Worm (Caenorhabditis elegans) whole organism, L1 larva: ENCODE data around the gene nhr-104.

ENCODE experiments used
- C16A3.4 ChIP-seq: fragments of 150-350 bp; optimal IDR thresholded peaks from 2 replicates; lab custom pipeline; 2014; ENCODE audit warnings: missing biosample characterization, missing genetic modification characterization
- C34B4.2 ChIP-seq: sonication (generic microtip); optimal IDR thresholded peaks from 2 replicates; lab custom pipeline; 2017; ENCODE audit warnings: mild to moderate bottlenecking, missing genetic modification characterization, missing compliant biosample characterization
- F16B12.6 ChIP-seq: fragments of 150-350 bp; optimal IDR thresholded peaks from 2 replicates; lab custom pipeline; 2014; ENCODE audit warnings: missing biosample characterization, missing genetic modification characterization
- Y116A8C.19 ChIP-seq: sonication (generic microtip); optimal IDR thresholded peaks from 2 replicates; lab custom pipeline; 2016; ENCODE audit warnings: missing compliant biosample characterization, missing genetic modification characterization, borderline replicate concordance
- aha-1 ChIP-seq: fragments of 150-350 bp; optimal IDR thresholded peaks from 2 replicates; lab custom pipeline; 2014; ENCODE audit warnings: missing biosample characterization, missing genetic modification characterization
- aly-2 ChIP-seq: fragments of 150-350 bp; optimal IDR thresholded peaks from 2 replicates; lab custom pipeline; 2014; ENCODE audit warnings: missing biosample characterization, missing genetic modification characterization
- ama-1 ChIP-seq: fragments of 150-350 bp; optimal IDR thresholded peaks from 2 replicates; lab custom pipeline; 2014
- ceh-63 ChIP-seq: fragments of 200-800 bp; sonication (Bioruptor generic); optimal IDR thresholded peaks from 2 replicates; lab custom pipeline; 2018; ENCODE audit warnings: mild to moderate bottlenecking, missing genetic modification characterization, missing compliant biosample characterization
- dsc-1 ChIP-seq: sonication (generic microtip); optimal IDR thresholded peaks from 2 replicates; lab custom pipeline; 2016; ENCODE audit warnings: mild to moderate bottlenecking, missing genetic modification characterization, missing compliant biosample characterization
- elt-2 ChIP-seq: sonication (generic microtip); optimal IDR thresholded peaks from 2 replicates; lab custom pipeline; 2016; ENCODE audit warnings: missing genetic modification characterization, mild to moderate bottlenecking, inconsistent platforms, missing compliant biosample characterization, missing genetic modification reagents
- ets-5 ChIP-seq: fragments of 200-800 bp; sonication (Bioruptor generic); IDR thresholded peaks from 2 replicates; pipeline ENCODE4 v1.3.6; 2022; ENCODE audit warnings: missing genetic modification characterization, missing compliant biosample characterization
- fkh-4 ChIP-seq: sonication (generic microtip); optimal IDR thresholded peaks from 2 replicates; lab custom pipeline; 2016; ENCODE audit warnings: missing compliant biosample characterization, missing genetic modification characterization, borderline replicate concordance
- fkh-8 ChIP-seq: sonication (generic microtip); optimal IDR thresholded peaks from 2 replicates; lab custom pipeline; 2016; ENCODE audit warnings: mild to moderate bottlenecking, missing genetic modification characterization, missing compliant biosample characterization
- grh-1 ChIP-seq: fragments of 200-800 bp; sonication (Bioruptor generic); IDR thresholded peaks from 2 replicates; pipeline ENCODE4 v1.3.6; 2022; ENCODE audit warnings: missing genetic modification reagents, missing genetic modification characterization, missing compliant biosample characterization
- hlh-17 ChIP-seq: fragments of 200-800 bp; sonication (Bioruptor generic); optimal IDR thresholded peaks from 2 replicates; lab custom pipeline; 2018; ENCODE audit warnings: missing genetic modification characterization, mild to moderate bottlenecking, missing compliant biosample characterization, moderate library complexity, borderline replicate concordance
- hpl-2 ChIP-seq: fragments of 150-350 bp; optimal IDR thresholded peaks from 2 replicates; lab custom pipeline; 2014; ENCODE audit warnings: missing biosample characterization, missing genetic modification reagents, missing genetic modification characterization
- irx-1 ChIP-seq: sonication (generic microtip); optimal IDR thresholded peaks from 2 replicates; lab custom pipeline; 2016; ENCODE audit warnings: missing genetic modification characterization, missing compliant biosample characterization
- jun-1 ChIP-seq: fragments of 150-350 bp; optimal IDR thresholded peaks from 2 replicates; lab custom pipeline; 2014; ENCODE audit warnings: missing biosample characterization, missing genetic modification reagents, missing genetic modification characterization
- lin-13 ChIP-seq: fragments of 150-350 bp; optimal IDR thresholded peaks from 2 replicates; lab custom pipeline; 2014; ENCODE audit warnings: missing biosample characterization, missing genetic modification reagents, missing genetic modification characterization
- lin-14 ChIP-seq: fragments of 200-800 bp; sonication (Bioruptor generic); optimal IDR thresholded peaks from 2 replicates; lab custom pipeline; 2018; ENCODE audit warnings: mild to moderate bottlenecking, missing genetic modification characterization, moderate library complexity, missing compliant biosample characterization
- lin-39 ChIP-seq: fragments of 150-350 bp; optimal IDR thresholded peaks from 2 replicates; lab custom pipeline; 2014; ENCODE audit warnings: missing biosample characterization, missing genetic modification reagents, missing genetic modification characterization
- lir-3 ChIP-seq: sonication (generic microtip); optimal IDR thresholded peaks from 2 replicates; lab custom pipeline; 2016; ENCODE audit warnings: mild to moderate bottlenecking, missing genetic modification characterization, moderate library complexity, missing compliant biosample characterization; ENCODE audit not compliant: poor library complexity
- lsy-2 ChIP-seq, 2 experiments: fragments of 150-350 bp; optimal IDR thresholded peaks; 2 replicates each; lab custom pipeline; 2014; ENCODE audit warnings: missing biosample characterization in 2 of 2, missing genetic modification characterization in 2 of 2
- mab-9 ChIP-seq: fragments of 200-800 bp; sonication (Bioruptor generic); IDR thresholded peaks from 2 replicates; pipeline ENCODE4 v1.3.6; 2022; ENCODE audit warnings: missing genetic modification reagents, missing genetic modification characterization, missing compliant biosample characterization
- mdl-1 ChIP-seq, 2 experiments: fragments of 150-350 bp; optimal IDR thresholded peaks; 2 replicates each; lab custom pipeline; 2014 to 2017; ENCODE audit warnings: missing biosample characterization in 2 of 2, missing genetic modification characterization in 2 of 2, inconsistent platforms in 1 of 2
- nhr-11 ChIP-seq: fragments of 150-350 bp; optimal IDR thresholded peaks from 2 replicates; lab custom pipeline; 2014; ENCODE audit warnings: missing biosample characterization, missing genetic modification characterization
- nhr-28 ChIP-seq: fragments of 150-350 bp; optimal IDR thresholded peaks from 2 replicates; lab custom pipeline; 2014; ENCODE audit warnings: missing biosample characterization, missing genetic modification characterization
- nhr-76 ChIP-seq: sonication (generic microtip); optimal IDR thresholded peaks from 2 replicates; lab custom pipeline; 2017; ENCODE audit warnings: missing biosample characterization, missing genetic modification characterization
- nhr-77 ChIP-seq: fragments of 150-350 bp; optimal IDR thresholded peaks from 2 replicates; lab custom pipeline; 2014; ENCODE audit warnings: missing biosample characterization, missing genetic modification characterization
- nhr-85 ChIP-seq: sonication (generic microtip); peaks from one replicate; lab custom pipeline; 2016; ENCODE audit warnings: missing genetic modification characterization, inconsistent platforms, missing compliant biosample characterization
- nhr-90 ChIP-seq: sonication (generic microtip); optimal IDR thresholded peaks from 2 replicates; lab custom pipeline; 2016; ENCODE audit warnings: mild to moderate bottlenecking, missing genetic modification characterization, missing compliant biosample characterization; ENCODE audit not compliant: poor library complexity
- pax-3 ChIP-seq: fragments of 200-800 bp; sonication (Bioruptor generic); optimal IDR thresholded peaks from 2 replicates; lab custom pipeline; 2018; ENCODE audit warnings: mild to moderate bottlenecking, missing genetic modification characterization, moderate library complexity, missing compliant biosample characterization
- pqm-1 ChIP-seq: sonication (generic microtip); optimal IDR thresholded peaks from 3 replicates; lab custom pipeline; 2017; ENCODE audit warnings: missing biosample characterization, missing genetic modification characterization
- rnt-1 ChIP-seq: sonication (generic microtip); optimal IDR thresholded peaks from 2 replicates; lab custom pipeline; 2016; ENCODE audit warnings: mild to moderate bottlenecking, missing genetic modification characterization, moderate library complexity, missing compliant biosample characterization
- snpc-4 ChIP-seq: fragments of 150-350 bp; optimal IDR thresholded peaks from 2 replicates; lab custom pipeline; 2014; ENCODE audit warnings: missing biosample characterization, missing genetic modification characterization
- sup-37 ChIP-seq: fragments of 200-800 bp; sonication (Bioruptor generic); optimal IDR thresholded peaks from 2 replicates; lab custom pipeline; 2018; ENCODE audit warnings: mild to moderate bottlenecking, missing genetic modification characterization, missing compliant biosample characterization
- swsn-7 ChIP-seq: sonication (generic microtip); optimal IDR thresholded peaks from 2 replicates; lab custom pipeline; 2016; ENCODE audit warnings: missing genetic modification characterization, missing compliant biosample characterization
- unc-62 ChIP-seq: fragments of 150-350 bp; optimal IDR thresholded peaks from 2 replicates; lab custom pipeline; 2014; ENCODE audit warnings: missing biosample characterization, missing genetic modification reagents, missing genetic modification characterization
- unc-86 ChIP-seq: sonication (generic microtip); optimal IDR thresholded peaks from 2 replicates; lab custom pipeline; 2016; ENCODE audit warnings: missing genetic modification characterization, missing compliant biosample characterization
- unc-98 ChIP-seq: fragments of 200-800 bp; sonication (Bioruptor generic); IDR thresholded peaks from 2 replicates; pipeline ENCODE4 v1.3.6; 2022; ENCODE audit warnings: missing genetic modification characterization, missing compliant biosample characterization
- vab-15 ChIP-seq: sonication (generic microtip); optimal IDR thresholded peaks from 2 replicates; lab custom pipeline; 2017; ENCODE audit warnings: missing genotype, mild to moderate bottlenecking, missing genetic modification characterization, missing compliant biosample characterization
- xbp-1 ChIP-seq: sonication (generic microtip); optimal IDR thresholded peaks from 2 replicates; lab custom pipeline; 2016; ENCODE audit warnings: missing genetic modification characterization, missing compliant biosample characterization
- zag-1 ChIP-seq: fragments of 150-350 bp; optimal IDR thresholded peaks from 2 replicates; lab custom pipeline; 2014; ENCODE audit warnings: missing biosample characterization, missing genetic modification characterization
- ztf-11 ChIP-seq, 2 experiments: sonication (generic microtip); optimal IDR thresholded peaks; 2 replicates each; lab custom pipeline; 2016 to 2017; ENCODE audit warnings: missing genetic modification characterization in 2 of 2, missing biosample characterization in 1 of 2, missing compliant biosample characterization in 1 of 2

nhr-104 gene

ce11 chrIV:4749728-4750278, 38.7 kb downstream of the nhr-104 start, which contains the start of the genes rpl-20 and Y17G9B.5 (continued):
- TF ChIP-seq irx-1 (tag; lab: Kevin White, UChicago) (peak; percentile 100), lin-13 (GFP tag; lab: Kevin White, UChicago) (peak; percentile 100), nhr-90 (tag; lab: Kevin White, UChicago) (peak; percentile 100), swsn-7 (tag; lab: Kevin White, UChicago) (peak; percentile 100), ama-1 (lab: Kevin White, UChicago) (peak; percentile 95), grh-1 (GFP tag; lab: Robert Waterston, UW) (peak; percentile 100), nhr-11 (peak; percentile 98), mdl-1 (tag; optimal IDR thresholded peaks at IDR 0.05; lab: Kevin White, UChicago) (peak in 1 of 2 experiments; percentile 98), zag-1 (tag; lab: Kevin White, UChicago) (peak; percentile 99), jun-1 (peak; percentile 99), unc-98 (GFP tag; lab: Robert Waterston, UW) (peak; percentile 98), elt-2 (tag; lab: Kevin White, UChicago) (peak; percentile 99), nhr-77 (tag; lab: Kevin White, UChicago) (peak; percentile 100), aly-2 (tag; lab: Kevin White, UChicago) (peak; percentile 100), lin-39 (tag; lab: Kevin White, UChicago) (peak; percentile 99), lir-3 (peak; percentile 98), ceh-63 (GFP tag; lab: Kevin White, UChicago) (peak; percentile 96), vab-15 (peak; percentile 97), ztf-11 (tag; optimal IDR thresholded peaks at IDR 0.05; lab: Kevin White, UChicago) (peak; percentile 92 to 100), C16A3.4 (tag; lab: Kevin White, UChicago) (peak; percentile 100), aha-1 (tag; lab: Kevin White, UChicago) (peak; percentile 98), hpl-2 (GFP tag; lab: Kevin White, UChicago) (peak; percentile 97), nhr-28 (tag; lab: Kevin White, UChicago) (peak; percentile 82), nhr-76 (peak; percentile 81), xbp-1 (tag; lab: Kevin White, UChicago) (peak; percentile 100), fkh-4 (tag; lab: Kevin White, UChicago) (peak; percentile 95), Y116A8C.19 (tag; lab: Kevin White, UChicago) (peak; percentile 81), F16B12.6 (peak; percentile 81), C34B4.2 (tag; lab: Kevin White, UChicago) (peak; percentile 98), dsc-1 (tag; lab: Kevin White, UChicago) (peak; percentile 100), lsy-2 (tag; optimal IDR thresholded peaks at IDR 0.05; lab: Kevin White, UChicago) (peak; percentile 100), sup-37 (GFP tag; lab: Kevin White, UChicago) (peak; percentile 100), snpc-4 (peak; percentile 95), ets-5 (GFP tag; lab: Robert Waterston, UW) (peak; percentile 100), lin-14 (peak; percentile 100), hlh-17 (GFP tag; lab: Kevin White, UChicago) (peak; percentile 73), unc-62 (GFP tag; lab: Kevin White, UChicago) (peak; percentile 96), fkh-8 (tag; lab: Kevin White, UChicago) (peak; percentile 100)

DNA sequence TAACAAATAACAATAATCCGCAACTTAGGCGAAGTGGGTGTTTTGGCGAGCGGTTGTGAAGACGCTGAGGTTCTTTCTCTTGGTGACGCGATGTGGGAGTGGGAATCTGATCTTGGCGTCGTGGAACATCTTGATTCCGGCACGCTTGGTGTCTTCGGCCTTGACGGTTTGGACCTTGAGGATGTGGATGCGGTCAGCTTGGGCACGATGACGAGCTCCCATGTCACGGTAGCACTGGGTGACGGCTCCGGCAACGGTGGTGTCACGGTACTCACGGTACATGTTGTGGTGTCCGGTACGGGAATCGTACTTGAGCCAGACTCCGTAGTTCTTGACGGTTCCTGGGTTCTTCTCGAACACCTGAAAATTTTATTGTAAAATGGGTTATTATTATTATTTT, 39.3 kb downstream of the nhr-104 start:
- TF ChIP-seq mab-9 (GFP tag; lab: Robert Waterston, UW) (0 out of 2 replicates have a peak, but pooled peaks have one; percentile 35), C16A3.4 (tag; lab: Kevin White, UChicago) (no peak), nhr-85 (tag; lab: Kevin White, UChicago) (no peak), fkh-8 (tag; lab: Kevin White, UChicago) (no peak), rnt-1 (tag; lab: Kevin White, UChicago) (no peak), C34B4.2 (tag; lab: Kevin White, UChicago) (peak; percentile 19), pqm-1 (tag; lab: Kevin White, UChicago) (no peak), sup-37 (GFP tag; lab: Kevin White, UChicago) (no peak), unc-86 (tag; lab: Kevin White, UChicago) (no peak), zag-1 (tag; lab: Kevin White, UChicago) (no peak), pax-3 (tag; lab: Kevin White, UChicago) (no peak)
